Worm (Caenorhabditis elegans): ENCODE results near the gene cyk-4.

DNA sequence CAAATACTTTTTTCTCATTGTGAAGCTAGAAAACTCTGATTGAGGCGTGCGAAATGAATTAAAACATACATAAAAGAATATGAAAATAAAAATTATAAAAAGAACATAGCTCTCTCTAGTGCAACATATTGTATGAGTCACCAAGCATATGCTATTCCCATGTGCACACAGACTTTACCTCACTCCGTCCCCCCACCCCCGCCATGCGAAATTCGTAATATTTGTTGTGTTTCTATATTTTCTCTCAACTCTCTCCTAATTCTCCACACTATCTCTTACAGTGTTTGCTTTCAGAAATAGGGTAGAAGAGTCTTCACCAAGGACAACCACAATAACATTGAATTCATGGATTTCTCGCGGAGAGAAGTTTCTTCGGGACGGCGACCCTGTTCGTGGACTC, 38.4 kb downstream of the cyk-4 start:
- TF ChIP-seq nhr-11 (tag; optimal IDR thresholded peaks at IDR 0.05): no peak
- no peak for TF ChIP-seq nhr-76 (tag; optimal IDR thresholded peaks at IDR 0.05)
